Fruit fly (Drosophila melanogaster) whole organism, wandering third instar larva: Measurements from ENCODE around the gene eEF1alpha2.

Experiments used
- CG32264 ChIP-seq: fragments of 200-800 bp; sonication (Bioruptor generic); optimal IDR thresholded peaks from 2 replicates; lab custom pipeline; 2016; ENCODE audit warnings: missing biosample characterization, missing genetic modification characterization
- CrebA ChIP-seq: fragments of 200-800 bp; sonication (Bioruptor generic); optimal IDR thresholded peaks from 2 replicates; lab custom pipeline; 2016; ENCODE audit warnings: missing biosample characterization, mild to moderate bottlenecking, missing genetic modification characterization, borderline replicate concordance
- HLH106 ChIP-seq: fragments of 200-800 bp; optimal IDR thresholded peaks from 3 replicates; lab custom pipeline; 2019; ENCODE audit warnings: missing biosample characterization, mild to moderate bottlenecking, missing genetic modification characterization, moderate library complexity
- Hr78 ChIP-seq: fragments of >200 bp; optimal IDR thresholded peaks from 2 replicates; lab custom pipeline; 2017; ENCODE audit warnings: missing biosample characterization, missing genetic modification characterization
- Jra ChIP-seq: sonication (Bioruptor generic); optimal IDR thresholded peaks from 2 replicates; lab custom pipeline; 2016; ENCODE audit warnings: missing biosample characterization, missing genetic modification characterization
- Mio ChIP-seq: sonication (Bioruptor generic); optimal IDR thresholded peaks from 2 replicates; lab custom pipeline; 2016; ENCODE audit warnings: missing biosample characterization, missing genetic modification characterization
- Myc ChIP-seq: fragments of >200 bp; optimal IDR thresholded peaks from 2 replicates; lab custom pipeline; 2017
- N ChIP-seq: fragments of >200 bp; optimal IDR thresholded peaks from 2 replicates; lab custom pipeline; 2018; ENCODE audit warnings: missing biosample characterization, missing external identifiers, missing genetic modification characterization
- OdsH ChIP-seq: fragments of 200-800 bp; sonication (Bioruptor generic); optimal IDR thresholded peaks from 2 replicates; lab custom pipeline; 2016; ENCODE audit warnings: missing biosample characterization, mild to moderate bottlenecking, missing genetic modification characterization
- Vsx2 ChIP-seq: fragments of 200-300, 225-300 bp; sonication (Bioruptor generic); optimal IDR thresholded peaks from 2 replicates; lab custom pipeline; 2018; ENCODE audit warnings: missing biosample characterization, missing genetic modification characterization; ENCODE audit not compliant: partially characterized antibody
- jim ChIP-seq: fragments of 175-275, 200-325 bp; sonication (Bioruptor generic); optimal IDR thresholded peaks from 2 replicates; lab custom pipeline; 2016; ENCODE audit warnings: missing biosample characterization, mild to moderate bottlenecking, missing genetic modification characterization
- usp ChIP-seq: fragments of >200 bp; optimal IDR thresholded peaks from 2 replicates; lab custom pipeline; 2017; ENCODE audit warnings: missing biosample characterization, missing genetic modification characterization

dm6 chr3R:31718967-31719366 is 19.3 kb upstream of the eEF1alpha2 start:
- TF ChIP-seq Vsx2: no peak
- no peak for TF ChIP-seq HLH106 (tag; lab: Kevin White, UChicago)
- TF ChIP-seq usp: no peak
- no peak for TF ChIP-seq Mio (GFP tag; lab: Kevin White, UChicago)
- no peak for TF ChIP-seq Myc (lab: Kevin White, UChicago)
- TF ChIP-seq OdsH (GFP tag; lab: Kevin White, UChicago): no peak
- TF ChIP-seq Hr78: no peak
- TF ChIP-seq CG32264 (GFP tag; lab: Kevin White, UChicago): no peak
- no peak for TF ChIP-seq N
- TF ChIP-seq jim (GFP tag; lab: Kevin White, UChicago): no peak
- no peak for TF ChIP-seq Jra (GFP tag; lab: Kevin White, UChicago)
- TF ChIP-seq CrebA (GFP tag; lab: Kevin White, UChicago): no peak
